Fruit fly (Drosophila melanogaster) whole organism, embryonic: ENCODE results near the gene RtcB.

Source experiments
- Blimp-1 ChIP-seq: fragments of 200-800 bp; sonication (Bioruptor generic); optimal IDR thresholded peaks from 3 replicates; lab custom pipeline; 2018; ENCODE audit warnings: missing biosample characterization, missing genetic modification characterization, mild to moderate bottlenecking, moderate library complexity, missing genetic modification reagents
- C15 ChIP-seq: fragments of 200-800 bp; sonication (Bioruptor generic); IDR thresholded peaks from 3 replicates; pipeline ENCODE4 v1.3.6; 2022; ENCODE audit warnings: missing biosample characterization, missing genetic modification characterization
- CG10209 ChIP-seq: fragments of 200-800 bp; sonication (Bioruptor generic); optimal IDR thresholded peaks from 3 replicates; lab custom pipeline; 2017; ENCODE audit warnings: missing biosample characterization, mild to moderate bottlenecking, missing genetic modification characterization, missing genetic modification reagents
- CG11695 ChIP-seq: fragments of 200-800 bp; sonication (Bioruptor generic); IDR thresholded peaks from 3 replicates; pipeline ENCODE4 v1.3.6; 2022; ENCODE audit warnings: missing biosample characterization, missing genetic modification characterization
- CG12219 ChIP-seq: fragments of 200-800 bp; sonication (Bioruptor generic); optimal IDR thresholded peaks from 3 replicates; lab custom pipeline; 2018; ENCODE audit warnings: missing biosample characterization, mild to moderate bottlenecking, missing genetic modification characterization
- CG12769 ChIP-seq: fragments of 200-800 bp; sonication (Bioruptor generic); optimal IDR thresholded peaks from 2 replicates; lab custom pipeline; 2019; ENCODE audit warnings: missing biosample characterization, mild to moderate bottlenecking, missing genetic modification characterization, moderate library complexity
- CG15601 ChIP-seq: fragments of 200-800 bp; sonication (Bioruptor generic); optimal IDR thresholded peaks from 3 replicates; lab custom pipeline; 2019; ENCODE audit warnings: missing biosample characterization, mild to moderate bottlenecking, missing genetic modification characterization, moderate library complexity
- CG17912 ChIP-seq: fragments of 200-800 bp; sonication (Bioruptor generic); optimal IDR thresholded peaks from 2 replicates; lab custom pipeline; 2018; ENCODE audit warnings: missing biosample characterization, mild to moderate bottlenecking, missing genetic modification characterization
- CG18599 ChIP-seq: fragments of 200-800 bp; sonication (Bioruptor generic); optimal IDR thresholded peaks from 3 replicates; lab custom pipeline; 2017; ENCODE audit warnings: missing biosample characterization, missing genetic modification characterization, mild to moderate bottlenecking, moderate library complexity, missing genetic modification reagents
- CG18619 ChIP-seq: fragments of 200-800 bp; sonication (Bioruptor generic); optimal IDR thresholded peaks from 3 replicates; lab custom pipeline; 2017; ENCODE audit warnings: missing biosample characterization, mild to moderate bottlenecking, missing genetic modification characterization
- CG2129 ChIP-seq: fragments of 200-800 bp; sonication (Bioruptor generic); IDR thresholded peaks from 2 replicates; pipeline ENCODE4 v1.3.6; 2022; ENCODE audit warnings: missing biosample characterization, missing genetic modification characterization; ENCODE audit not compliant: partially characterized antibody
- CG2199 ChIP-seq: fragments of 200-800 bp; sonication (Bioruptor generic); IDR thresholded peaks from 3 replicates; pipeline ENCODE4 v1.3.6; 2022; ENCODE audit warnings: missing biosample characterization, missing genetic modification characterization
- CG4360 ChIP-seq: fragments of 200-800 bp; sonication (Bioruptor generic); IDR thresholded peaks from 2 replicates; pipeline ENCODE4 v1.3.6; 2022; ENCODE audit warnings: missing biosample characterization, missing genetic modification characterization
- CG4424 ChIP-seq: fragments of 200-800 bp; sonication (Bioruptor generic); optimal IDR thresholded peaks from 3 replicates; lab custom pipeline; 2016; ENCODE audit warnings: missing biosample characterization, missing genetic modification characterization
- CG6254 ChIP-seq: fragments of 200-800 bp; sonication (Bioruptor generic); optimal IDR thresholded peaks from 3 replicates; lab custom pipeline; 2017; ENCODE audit warnings: mild to moderate bottlenecking, missing biosample characterization, missing genetic modification reagents, missing genetic modification characterization
- CG6765 ChIP-seq: fragments of 200-800 bp; sonication (Bioruptor generic); optimal IDR thresholded peaks from 3 replicates; lab custom pipeline; 2017; ENCODE audit warnings: missing biosample characterization, mild to moderate bottlenecking, missing genetic modification characterization
- CG6791 ChIP-seq: fragments of 200-800 bp; sonication (Bioruptor generic); IDR thresholded peaks from 3 replicates; pipeline ENCODE4 v1.3.6; 2022; ENCODE audit warnings: missing biosample characterization, missing genetic modification characterization; ENCODE audit not compliant: partially characterized antibody
- CG6813 ChIP-seq: fragments of 200-800 bp; sonication (Bioruptor generic); optimal IDR thresholded peaks from 2 replicates; lab custom pipeline; 2017; ENCODE audit warnings: missing biosample characterization, missing genetic modification characterization, mild to moderate bottlenecking, moderate library complexity, missing genetic modification reagents
- CG7928 ChIP-seq: fragments of 200-800 bp; sonication (Bioruptor generic); optimal IDR thresholded peaks from 2 replicates; lab custom pipeline; 2017; ENCODE audit warnings: missing biosample characterization, mild to moderate bottlenecking, missing genetic modification characterization
- CG8290 ChIP-seq, 3 experiments: fragments of 200-800 bp; sonication (Bioruptor generic); optimal IDR thresholded peaks; 2 replicates each; lab custom pipeline; 2016 to 2019; ENCODE audit warnings: missing biosample characterization in 3 of 3, missing genetic modification characterization in 3 of 3, mild to moderate bottlenecking in 2 of 3, moderate library complexity in 1 of 3
- CG8388 ChIP-seq: fragments of 200-800 bp; sonication (Bioruptor generic); optimal IDR thresholded peaks from 2 replicates; lab custom pipeline; 2019; ENCODE audit warnings: missing biosample characterization, mild to moderate bottlenecking, missing genetic modification characterization, moderate library complexity
- CG9932 ChIP-seq: fragments of 200-800 bp; sonication (Bioruptor generic); IDR thresholded peaks from 2 replicates; pipeline ENCODE4 v1.3.6; 2022; ENCODE audit warnings: missing biosample characterization, missing genetic modification characterization
- CTCF ChIP-seq: fragments of 200-800 bp; sonication (Bioruptor generic); optimal IDR thresholded peaks from 2 replicates; lab custom pipeline; 2017; ENCODE audit warnings: missing biosample characterization, mild to moderate bottlenecking, missing genetic modification characterization, moderate library complexity
- D19A ChIP-seq: fragments of 200-800 bp; optimal IDR thresholded peaks from 3 replicates; lab custom pipeline; 2019; ENCODE audit warnings: missing biosample characterization, mild to moderate bottlenecking, missing genetic modification characterization, moderate library complexity
- Dip2 ChIP-seq: fragments of 200-800 bp; sonication (Bioruptor generic); IDR thresholded peaks from 2 replicates; pipeline ENCODE4 v1.3.6; 2022; ENCODE audit warnings: missing biosample characterization, missing genetic modification characterization
- ERR ChIP-seq: fragments of 200-800 bp; sonication (Bioruptor generic); optimal IDR thresholded peaks from 2 replicates; lab custom pipeline; 2016; ENCODE audit warnings: missing biosample characterization, missing genetic modification characterization
- HHEX ChIP-seq: fragments of 200-800 bp; sonication (Bioruptor generic); optimal IDR thresholded peaks from 3 replicates; lab custom pipeline; 2017; ENCODE audit warnings: missing biosample characterization, mild to moderate bottlenecking, missing genetic modification characterization, missing genetic modification reagents
- HLH4C ChIP-seq: fragments of 200-800 bp; sonication (Bioruptor generic); IDR thresholded peaks from 3 replicates; pipeline ENCODE4 v1.3.6; 2022; ENCODE audit warnings: missing biosample characterization, missing genetic modification characterization; ENCODE audit not compliant: partially characterized antibody
- Hmx ChIP-seq: fragments of 200-800 bp; sonication (Bioruptor generic); optimal IDR thresholded peaks from 2 replicates; lab custom pipeline; 2016; ENCODE audit warnings: missing biosample characterization, missing genetic modification characterization
- Hsf ChIP-seq: fragments of 200-800 bp; sonication (Bioruptor generic); optimal IDR thresholded peaks from 3 replicates; lab custom pipeline; 2016; ENCODE audit warnings: missing biosample characterization, missing genetic modification characterization
- Lpt ChIP-seq: fragments of >200 bp; optimal IDR thresholded peaks from 2 replicates; lab custom pipeline; 2018; ENCODE audit warnings: missing biosample characterization, missing genetic modification characterization
- Max ChIP-seq: fragments of 200-800 bp; sonication (Bioruptor generic); optimal IDR thresholded peaks from 2 replicates; lab custom pipeline; 2016; ENCODE audit warnings: missing biosample characterization, mild to moderate bottlenecking, missing genetic modification characterization
- Opbp ChIP-seq: fragments of 200-800 bp; sonication (Bioruptor generic); IDR thresholded peaks from 3 replicates; pipeline ENCODE4 v1.3.6; 2022; ENCODE audit warnings: missing biosample characterization, missing genetic modification characterization; ENCODE audit not compliant: partially characterized antibody
- Six4 ChIP-seq: fragments of 200-800 bp; sonication (Bioruptor generic); optimal IDR thresholded peaks from 2 replicates; lab custom pipeline; 2016; ENCODE audit warnings: missing biosample characterization, missing genetic modification characterization
- ato ChIP-seq: fragments of 200-800 bp; sonication (Bioruptor generic); IDR thresholded peaks from 2 replicates; pipeline ENCODE4 v1.3.6; 2022; ENCODE audit warnings: missing biosample characterization, missing genetic modification characterization; ENCODE audit not compliant: partially characterized antibody
- bcd ChIP-seq: fragments of 200-800 bp; sonication (Bioruptor generic); optimal IDR thresholded peaks from 2 replicates; lab custom pipeline; 2017; ENCODE audit warnings: missing biosample characterization, mild to moderate bottlenecking, missing genetic modification characterization
- chm ChIP-seq: fragments of 200-800 bp; sonication (Bioruptor generic); IDR thresholded peaks from 2 replicates; pipeline ENCODE4 v1.3.6; 2022; ENCODE audit warnings: missing biosample characterization, missing genetic modification characterization
- chn ChIP-seq: fragments of 200-800 bp; sonication (Bioruptor generic); optimal IDR thresholded peaks from 2 replicates; lab custom pipeline; 2016; ENCODE audit warnings: missing biosample characterization, missing genetic modification characterization
- dmrt11E ChIP-seq: fragments of 200-800 bp; sonication (Bioruptor generic); optimal IDR thresholded peaks from 3 replicates; lab custom pipeline; 2018; ENCODE audit warnings: missing biosample characterization, mild to moderate bottlenecking, missing genetic modification characterization, moderate library complexity
- insv ChIP-seq, 2 experiments: fragments of 200-800 bp; sonication (Bioruptor generic); optimal IDR thresholded peaks; 3 replicates each; lab custom pipeline; 2016 to 2018; ENCODE audit warnings: missing biosample characterization in 2 of 2, missing genetic modification characterization in 2 of 2
- jing ChIP-seq: fragments of 200-800 bp; sonication (Bioruptor generic); optimal IDR thresholded peaks from 2 replicates; lab custom pipeline; 2018; ENCODE audit warnings: missing biosample characterization, mild to moderate bottlenecking, missing genetic modification characterization
- odd ChIP-seq: fragments of 200-800 bp; sonication (Bioruptor generic); optimal IDR thresholded peaks from 2 replicates; lab custom pipeline; 2017; ENCODE audit warnings: missing biosample characterization, mild to moderate bottlenecking, missing genetic modification characterization
- pho ChIP-seq: fragments of 200-800 bp; sonication (Bioruptor generic); optimal IDR thresholded peaks from 2 replicates; lab custom pipeline; 2016; ENCODE audit warnings: missing biosample characterization, missing genetic modification characterization
- sd ChIP-seq: fragments of 200-800 bp; sonication (Bioruptor generic); optimal IDR thresholded peaks from 3 replicates; lab custom pipeline; 2018; ENCODE audit warnings: missing biosample characterization, mild to moderate bottlenecking, missing genetic modification characterization, moderate library complexity
- tap ChIP-seq: fragments of 200-800 bp; optimal IDR thresholded peaks from 3 replicates; lab custom pipeline; 2019; ENCODE audit warnings: missing biosample characterization, mild to moderate bottlenecking, missing genetic modification characterization, moderate library complexity
- trh ChIP-seq: fragments of 200-800 bp; sonication (Bioruptor generic); optimal IDR thresholded peaks from 2 replicates; lab custom pipeline; 2016; ENCODE audit warnings: missing biosample characterization, missing genetic modification characterization
- tx ChIP-seq: fragments of 200-800 bp; sonication (Bioruptor generic); optimal IDR thresholded peaks from 2 replicates; lab custom pipeline; 2016; ENCODE audit warnings: missing biosample characterization, missing genetic modification characterization
- unpg ChIP-seq: fragments of 200-800 bp; sonication (Bioruptor generic); optimal IDR thresholded peaks from 3 replicates; lab custom pipeline; 2018; ENCODE audit warnings: missing biosample characterization, mild to moderate bottlenecking, missing genetic modification characterization, moderate library complexity
- yki ChIP-seq: fragments of >200 bp; optimal IDR thresholded peaks from 3 replicates; lab custom pipeline; 2018
- zen2 ChIP-seq: fragments of 200-800 bp; sonication (Bioruptor generic); IDR thresholded peaks from 3 replicates; pipeline ENCODE4 v1.3.6; 2022; ENCODE audit warnings: missing biosample characterization, missing genetic modification characterization; ENCODE audit not compliant: partially characterized antibody
- zfh1 ChIP-seq: fragments of 200-800 bp; sonication (Bioruptor generic); IDR thresholded peaks from 3 replicates; pipeline ENCODE4 v1.3.6; 2022; ENCODE audit warnings: missing biosample characterization, missing genetic modification characterization

The RtcB gene

DNA sequence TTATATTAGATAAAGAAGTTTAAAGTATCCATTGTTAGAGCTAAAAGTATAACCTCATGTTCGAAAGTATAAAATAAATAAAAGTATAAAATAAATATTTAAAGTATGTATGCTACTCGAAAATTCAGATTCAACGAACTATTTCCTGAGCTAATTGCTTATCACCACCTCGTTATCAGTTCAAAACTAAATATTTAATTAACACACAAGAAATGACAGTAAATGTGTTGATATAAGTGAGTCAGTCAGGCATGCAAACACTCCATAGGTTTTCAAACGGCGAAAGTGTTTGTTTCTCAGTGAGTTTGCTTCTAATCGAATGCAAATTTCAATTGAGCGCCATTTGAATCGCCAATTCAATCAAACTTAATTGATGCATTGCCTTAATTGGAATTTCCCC lies 3.8 kb downstream of the RtcB start (continued):
- TF ChIP-seq Dip2 (GFP tag; lab: Robert Waterston, UW) (no peak), CG6791 (GFP tag; lab: Robert Waterston, UW) (no peak), CG4360 (no peak), chn (GFP tag; lab: Kevin White, UChicago) (no peak), CG7928 (GFP tag; lab: Kevin White, UChicago) (no peak), CG6813 (peak; percentile 88), bcd (GFP tag; lab: Kevin White, UChicago) (no peak), CG10209 (GFP tag; lab: Kevin White, UChicago) (peak; percentile 57), ato (GFP tag; lab: Robert Waterston, UW) (no peak), CG18619 (no peak), CG18599 (GFP tag; lab: Kevin White, UChicago) (peak; percentile 64), zen2 (GFP tag; lab: Robert Waterston, UW) (no peak), Hmx (no peak), CG11695 (GFP tag; lab: Robert Waterston, UW) (peak; percentile 36; the same call in 1 of the 3 replicates), chm (GFP tag; lab: Robert Waterston, UW) (no peak), dmrt11E (peak; percentile 81), CG6254 (GFP tag; lab: Kevin White, UChicago) (peak; percentile 59), zfh1 (no peak), HHEX (GFP tag; lab: Kevin White, UChicago) (peak; percentile 45), Six4 (GFP tag; lab: Kevin White, UChicago) (no peak), sd (tag; lab: Kevin White, UChicago) (peak; percentile 55), CG4424 (GFP tag; lab: Kevin White, UChicago) (no peak), tx (no peak), Max (GFP tag; lab: Kevin White, UChicago) (peak; percentile 20), ERR (no peak), D19A (peak; percentile 34), CG15601 (peak; percentile 66), Lpt (GFP tag; lab: Kevin White, UChicago) (no peak), Blimp-1 (GFP tag; lab: Kevin White, UChicago) (peak; percentile 67), CG9932 (GFP tag; lab: Robert Waterston, UW) (no peak), CTCF (GFP tag; lab: Kevin White, UChicago) (peak; percentile 37), jing (no peak), odd (peak; percentile 70), tap (peak; percentile 75), CG12769 (no peak), yki (lab: Kevin White, UChicago) (no peak), CG8388 (GFP tag; lab: Kevin White, UChicago) (no peak), C15 (GFP tag; lab: Robert Waterston, UW) (no peak), CG12219 (GFP tag; lab: Kevin White, UChicago) (peak; percentile 62), trh (no peak), CG2199 (no peak), unpg (GFP tag; lab: Kevin White, UChicago) (peak; percentile 61), pho (no peak), CG8290 (GFP tag; optimal IDR thresholded peaks at IDR 0.05; lab: Kevin White, UChicago) (no peak), CG8290 (tag; optimal IDR thresholded peaks at IDR 0.05; lab: Kevin White, UChicago) (peak; percentile 61 to 63), insv (GFP tag; optimal IDR thresholded peaks at IDR 0.05; lab: Kevin White, UChicago) (no peak), CG6765 (GFP tag; lab: Kevin White, UChicago) (peak; percentile 32), Opbp (GFP tag; lab: Robert Waterston, UW) (no peak), CG17912 (peak; percentile 78), HLH4C (GFP tag; lab: Robert Waterston, UW) (no peak), Hsf (GFP tag; lab: Kevin White, UChicago) (no peak), CG2129 (no peak)
